Fruit fly (Drosophila melanogaster): Measurements from ENCODE around the gene CG3719.

CG3719 gene

dm6 chrX:1399056-1400003 is 19.1 kb upstream of the CG3719 start (continued):
- no peak for TF ChIP-seq CG4282 (GFP tag; optimal IDR thresholded peaks at IDR 0.05)
- TF ChIP-seq HHEX (GFP tag; optimal IDR thresholded peaks at IDR 0.05): no peak
- TF ChIP-seq CkIIα-i1 (GFP tag; IDR thresholded peaks at IDR 0.05): no peak
- peak; percentile 100 for TF ChIP-seq Lhr (GFP tag; optimal IDR thresholded peaks at IDR 0.05)
- no peak for TF ChIP-seq pum (GFP tag; optimal IDR thresholded peaks at IDR 0.05)
- no peak for TF ChIP-seq Mad (GFP tag; optimal IDR thresholded peaks at IDR 0.05)
- peak; percentile 85 for TF ChIP-seq Deaf1 (tag; optimal IDR thresholded peaks at IDR 0.05)
- no peak for TF ChIP-seq Ada2b (GFP tag; IDR thresholded peaks at IDR 0.05)
- no peak for TF ChIP-seq dmrt11E (tag; optimal IDR thresholded peaks at IDR 0.05)
- TF ChIP-seq CG8281 (tag; optimal IDR thresholded peaks at IDR 0.05): no peak
- no peak for TF ChIP-seq CG9727 (GFP tag; optimal IDR thresholded peaks at IDR 0.05)
- no peak for TF ChIP-seq CG17186 (GFP tag; optimal IDR thresholded peaks at IDR 0.05)
- peak; percentile 63 for TF ChIP-seq CG33213 (GFP tag; optimal IDR thresholded peaks at IDR 0.05)
- no peak for TF ChIP-seq ab (GFP tag; optimal IDR thresholded peaks at IDR 0.05)
- TF ChIP-seq luna (GFP tag; optimal IDR thresholded peaks at IDR 0.05): no peak
- no peak for TF ChIP-seq bigmax (GFP tag; optimal IDR thresholded peaks at IDR 0.05)
- peak; percentile 43 for TF ChIP-seq Hand (GFP tag; optimal IDR thresholded peaks at IDR 0.05)
- no peak for TF ChIP-seq gcm2 (GFP tag; optimal IDR thresholded peaks at IDR 0.05)
- no peak for TF ChIP-seq fd102C (GFP tag; optimal IDR thresholded peaks at IDR 0.05)
- TF ChIP-seq CG13296 (GFP tag; optimal IDR thresholded peaks at IDR 0.05): no peak
- TF ChIP-seq Med (GFP tag): peak; percentile 83
- no peak for TF ChIP-seq en (GFP tag; optimal IDR thresholded peaks at IDR 0.05)
- TF ChIP-seq Bteb2 (GFP tag; optimal IDR thresholded peaks at IDR 0.05): no peak
- peak; percentile 91 for TF ChIP-seq CG10543 (GFP tag; optimal IDR thresholded peaks at IDR 0.05)
- peak; percentile 59 for TF ChIP-seq Nf-YB (GFP tag; optimal IDR thresholded peaks at IDR 0.05)
- TF ChIP-seq CG6854 (GFP tag; optimal IDR thresholded peaks at IDR 0.05): no peak
- TF ChIP-seq CoRest (tag; optimal IDR thresholded peaks at IDR 0.05): peak; percentile 29
- TF ChIP-seq CG30403 (GFP tag; optimal IDR thresholded peaks at IDR 0.05): no peak
- TF ChIP-seq pros (GFP tag; optimal IDR thresholded peaks at IDR 0.05): peak; percentile 76
- no peak for TF ChIP-seq al (GFP tag; IDR thresholded peaks at IDR 0.05)
- TF ChIP-seq Mrtf (GFP tag; IDR thresholded peaks at IDR 0.05): no peak
- no peak for TF ChIP-seq lov (optimal IDR thresholded peaks at IDR 0.05)
- TF ChIP-seq lov (GFP tag; IDR thresholded peaks at IDR 0.05): peak; percentile 80; the same call in 1 of the 3 replicates
- TF ChIP-seq CG30020 (tag; optimal IDR thresholded peaks at IDR 0.05): no peak
- peak; percentile 2 for TF ChIP-seq MESR4 (GFP tag; optimal IDR thresholded peaks at IDR 0.05)
- no peak for TF ChIP-seq CG14667 (GFP tag; IDR thresholded peaks at IDR 0.05)
- TF ChIP-seq Sry-β (GFP tag; optimal IDR thresholded peaks at IDR 0.05): no peak
- TF ChIP-seq fd3F (GFP tag; optimal IDR thresholded peaks at IDR 0.05): no peak
- TF ChIP-seq Myb (GFP tag; optimal IDR thresholded peaks at IDR 0.05): peak; percentile 56
- TF ChIP-seq CG7786 (GFP tag; optimal IDR thresholded peaks at IDR 0.05): no peak
- TF ChIP-seq Oli (tag; optimal IDR thresholded peaks at IDR 0.05): no peak
- no peak for TF ChIP-seq PHDP (tag; optimal IDR thresholded peaks at IDR 0.05)
- no peak for TF ChIP-seq CG3281 (GFP tag; optimal IDR thresholded peaks at IDR 0.05)
- TF ChIP-seq nau (GFP tag; optimal IDR thresholded peaks at IDR 0.05): no peak
- TF ChIP-seq CG11696 (GFP tag; IDR thresholded peaks at IDR 0.05): no peak
- no peak for TF ChIP-seq CG4820 (GFP tag; optimal IDR thresholded peaks at IDR 0.05)
- no peak for TF ChIP-seq CG10366 (GFP tag; IDR thresholded peaks at IDR 0.05)
- peak; percentile 3 for TF ChIP-seq CG8924 (tag; optimal IDR thresholded peaks at IDR 0.05)
- no peak for TF ChIP-seq H15 (GFP tag; IDR thresholded peaks at IDR 0.05)

All from whole organism, embryonic.